Worm (Caenorhabditis elegans) whole organism, L2 larva: ENCODE data around the gene T04C4.3.

Source experiments
- alr-1 ChIP-seq: fragments of 150-350 bp; optimal IDR thresholded peaks from 2 replicates; lab custom pipeline; 2014; ENCODE audit warnings: missing biosample characterization, missing genetic modification characterization
- mdl-1 ChIP-seq, 2 experiments: fragments of 150-350 bp in 1 of 2; sonication (generic microtip) in 1 of 2; optimal IDR thresholded peaks; 2 replicates each; lab custom pipeline; 2017; ENCODE audit warnings: missing biosample characterization in 2 of 2, missing genetic modification characterization in 2 of 2
- nhr-11 ChIP-seq: fragments of 150-350 bp; optimal IDR thresholded peaks from 2 replicates; lab custom pipeline; 2014; ENCODE audit warnings: missing biosample characterization, missing genetic modification characterization

DNA sequence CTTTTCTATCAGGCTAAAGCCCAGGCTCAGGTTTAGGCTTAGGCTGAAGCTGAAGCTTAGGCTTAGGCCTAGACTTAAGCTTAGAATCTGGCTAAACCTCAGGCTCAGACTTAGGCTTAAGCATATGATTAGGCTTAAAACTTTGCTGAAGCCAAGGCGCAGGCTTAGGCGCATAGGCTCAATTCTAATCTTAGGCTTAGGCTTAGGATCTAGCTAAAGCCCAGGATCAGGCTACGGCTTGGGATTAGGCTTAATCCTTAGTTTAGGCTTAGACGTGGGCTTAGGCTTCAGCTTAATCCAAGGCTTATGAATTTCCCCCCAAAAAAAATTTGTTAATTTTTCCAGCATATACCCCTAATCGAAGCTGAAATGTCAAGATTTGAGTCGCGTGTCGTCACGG, 12.0 kb upstream of the T04C4.3 start:
- TF ChIP-seq mdl-1 (tag; optimal IDR thresholded peaks at IDR 0.05; lab: Kevin White, UChicago) (no peak), alr-1 (tag; lab: Kevin White, UChicago) (no peak), nhr-11 (tag; lab: Kevin White, UChicago) (no peak)
